Fruit fly (Drosophila melanogaster): ENCODE data around the gene CG13101.

The CG13101 gene

dm6 chr2L:8982584-8983302 lies 1.9 kb downstream of the CG13101 start:
- no peak for TF ChIP-seq CG17801 (GFP tag; optimal IDR thresholded peaks at IDR 0.05; ENCODE audit: partially characterized antibody)

dm6 chr2L:8980359-8980758 lies 4.3 kb downstream of the CG13101 start, which contains the start of gene CG18662:
Gene CG18662 (plus strand): TSS chr2L:8980659.
- TF ChIP-seq CG17801 (GFP tag; optimal IDR thresholded peaks at IDR 0.05; ENCODE audit: partially characterized antibody), result no peak

- no peak for TF ChIP-seq CG17801 (GFP tag; optimal IDR thresholded peaks at IDR 0.05; ENCODE audit: partially characterized antibody)
Measured at dm6 chr2L:8975328-8975727, 9.3 kb downstream of the CG13101 start, which contains the start of gene CG9541. Gene CG9541 (minus strand): TSS chr2L:8975428.

dm6 chr2L:8974506-8974905 lies 10.2 kb downstream of the CG13101 start:
- TF ChIP-seq CG17801 (GFP tag; optimal IDR thresholded peaks at IDR 0.05; ENCODE audit: partially characterized antibody), result no peak

- no peak for TF ChIP-seq CG17801 (GFP tag; optimal IDR thresholded peaks at IDR 0.05; ENCODE audit: partially characterized antibody)
Measured at dm6 chr2L:8972905-8973304, 11.8 kb downstream of the CG13101 start.

dm6 chr2L:8967235-8967634 lies 17.4 kb downstream of the CG13101 start, which contains the start of gene CG18088:
Gene CG18088 (plus strand): TSS chr2L:8967535.
- TF ChIP-seq CG17801 (GFP tag; optimal IDR thresholded peaks at IDR 0.05; ENCODE audit: partially characterized antibody), result no peak

- no peak for TF ChIP-seq CG17801 (GFP tag; optimal IDR thresholded peaks at IDR 0.05; ENCODE audit: partially characterized antibody)
Measured at dm6 chr2L:8964657-8965056, 20.0 kb downstream of the CG13101 start, which contains the start of gene CG32984. Gene CG32984 (plus strand): TSS chr2L:8964957.

dm6 chr2L:8962254-8962653 lies 22.4 kb downstream of the CG13101 start, which contains the start of the genes CG9525 and CG32985:
Gene CG9525 (minus strand): TSS chr2L:8962354.
Gene CG32985 (plus strand): TSS chr2L:8962533.
- TF ChIP-seq CG17801 (GFP tag; optimal IDR thresholded peaks at IDR 0.05; ENCODE audit: partially characterized antibody), result no peak

- TF ChIP-seq CG17801 (GFP tag; optimal IDR thresholded peaks at IDR 0.05; ENCODE audit: partially characterized antibody), result no peak
Measured at dm6 chr2L:8959001-8959461, 25.6 kb downstream of the CG13101 start, which contains the start of gene CG31886. Gene CG31886 (minus strand): TSS chr2L:8959051.

dm6 chr2L:8958046-8958497 lies 26.6 kb downstream of the CG13101 start:
- peak; percentile 84 for TF ChIP-seq CG17801 (GFP tag; optimal IDR thresholded peaks at IDR 0.05; ENCODE audit: partially characterized antibody)

dm6 chr2L:8957152-8957551 lies 27.5 kb downstream of the CG13101 start:
- no peak for TF ChIP-seq CG17801 (GFP tag; optimal IDR thresholded peaks at IDR 0.05; ENCODE audit: partially characterized antibody)

dm6 chr2L:8956336-8956726 lies 28.3 kb downstream of the CG13101 start:
- no peak for TF ChIP-seq CG17801 (GFP tag; optimal IDR thresholded peaks at IDR 0.05; ENCODE audit: partially characterized antibody)

dm6 chr2L:8955597-8956335 lies 28.9 kb downstream of the CG13101 start:
- TF ChIP-seq CG17801 (GFP tag; optimal IDR thresholded peaks at IDR 0.05; ENCODE audit: partially characterized antibody), result no peak

dm6 chr2L:8952194-8953037 lies 32.3 kb downstream of the CG13101 start:
- no peak for TF ChIP-seq CG17801 (GFP tag; optimal IDR thresholded peaks at IDR 0.05; ENCODE audit: partially characterized antibody)
